Worm (Caenorhabditis elegans): ENCODE data around the gene pxmp-4.

DNA sequence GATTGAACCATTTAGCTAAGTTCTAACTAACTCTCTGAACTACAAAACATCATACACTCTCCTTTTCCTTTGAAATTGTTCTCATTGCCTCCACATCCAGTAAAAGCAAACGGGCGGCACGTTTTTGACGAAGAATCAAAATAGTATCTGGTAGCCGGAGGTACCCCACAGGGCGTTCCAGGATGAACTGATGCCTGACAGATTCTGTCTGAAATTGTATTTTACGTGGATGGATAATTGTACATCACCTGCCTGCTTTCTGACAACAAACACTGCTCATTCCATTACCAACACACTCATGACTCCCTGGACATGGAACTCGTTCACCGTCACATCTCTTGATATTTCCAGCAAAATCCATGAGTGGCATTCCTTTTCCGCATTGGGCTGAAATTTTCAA lies 46.6 kb downstream of the pxmp-4 start:
- TF ChIP-seq ztf-23 (GFP tag; IDR thresholded peaks at IDR 0.05): no peak
- no peak for TF ChIP-seq T22C8.4 (GFP tag; IDR thresholded peaks at IDR 0.05)

Measured in whole organism, midembryonic.